Fruit fly (Drosophila melanogaster): ENCODE data around the gene CG9536.

- TF ChIP-seq CG8478 (optimal IDR thresholded peaks at IDR 0.05) (no peak), pan (optimal IDR thresholded peaks at IDR 0.05) (no peak), usp (GFP tag; optimal IDR thresholded peaks at IDR 0.05) (no peak), Dll (optimal IDR thresholded peaks at IDR 0.05) (no peak)
Observed at dm6 chr2L:6488676-6489140, 11.9 kb upstream of the CG9536 start, which contains the start of the genes KFase and epsilonCOP.
